Worm (Caenorhabditis elegans) whole organism, early embryonic: Measurements from ENCODE around the gene T27A10.5.

ENCODE experiments used
- F13C5.2 ChIP-seq: sonication (generic microtip); optimal IDR thresholded peaks from 2 replicates; lab custom pipeline; 2017; ENCODE audit warnings: mild to moderate bottlenecking, missing genetic modification characterization, inconsistent platforms, missing compliant biosample characterization
- aly-1 ChIP-seq: sonication (generic microtip); optimal IDR thresholded peaks from 2 replicates; lab custom pipeline; 2016; ENCODE audit warnings: missing genetic modification characterization, missing compliant biosample characterization
- ama-1 ChIP-seq: fragments of 150-350 bp; optimal IDR thresholded peaks from 2 replicates; lab custom pipeline; 2014
- ceh-36 ChIP-seq: sonication (generic microtip); optimal IDR thresholded peaks from 2 replicates; lab custom pipeline; 2016; ENCODE audit warnings: missing genetic modification characterization, inconsistent platforms, missing compliant biosample characterization
- flt-1 ChIP-seq: fragments of 200-800 bp; sonication (Bioruptor generic); IDR thresholded peaks from 2 replicates; pipeline ENCODE4 v1.3.6; 2022; ENCODE audit warnings: missing genetic modification characterization, missing compliant biosample characterization
- hmbx-1 ChIP-seq: sonication (generic microtip); optimal IDR thresholded peaks from 2 replicates; lab custom pipeline; 2016; ENCODE audit warnings: mild to moderate bottlenecking, missing genetic modification characterization, missing compliant biosample characterization
- hnd-1 ChIP-seq: sonication (generic microtip); optimal IDR thresholded peaks from 2 replicates; lab custom pipeline; 2016; ENCODE audit warnings: missing genetic modification characterization, missing compliant biosample characterization
- pes-1 ChIP-seq: fragments of 200-800 bp; sonication (Bioruptor generic); IDR thresholded peaks from 2 replicates; pipeline ENCODE4 v1.3.6; 2022; ENCODE audit warnings: missing genetic modification reagents, missing genetic modification characterization, missing compliant biosample characterization
- sea-1 ChIP-seq: fragments of 200-800 bp; sonication (Bioruptor generic); conservative IDR thresholded peaks from 2 replicates; pipeline ENCODE4 v1.3.6; 2022; ENCODE audit warnings: missing genetic modification characterization, missing compliant biosample characterization
- tbx-11 ChIP-seq: fragments of 200-800 bp; sonication (Bioruptor generic); IDR thresholded peaks from 2 replicates; pipeline ENCODE4 v1.3.6; 2022; ENCODE audit warnings: missing genetic modification characterization, missing compliant biosample characterization
- tbx-37 ChIP-seq: fragments of 200-800 bp; sonication (Bioruptor generic); conservative IDR thresholded peaks from 2 replicates; pipeline ENCODE4 v1.3.6; 2022; ENCODE audit warnings: missing genetic modification reagents, missing genetic modification characterization, missing compliant biosample characterization
- tra-4 ChIP-seq: sonication (generic microtip); optimal IDR thresholded peaks from 2 replicates; lab custom pipeline; 2017; ENCODE audit warnings: missing genetic modification characterization, missing compliant biosample characterization

- TF ChIP-seq tbx-11 (GFP tag; lab: Robert Waterston, UW), result no peak
- no peak for TF ChIP-seq sea-1 (GFP tag; lab: Robert Waterston, UW)
- no peak for TF ChIP-seq pes-1 (GFP tag; lab: Robert Waterston, UW)
- no peak for TF ChIP-seq tbx-37 (GFP tag; lab: Robert Waterston, UW)
- TF ChIP-seq ceh-36 (tag; lab: Kevin White, UChicago), result no peak
- no peak for TF ChIP-seq aly-1 (tag; lab: Kevin White, UChicago)
- no peak for TF ChIP-seq hnd-1
- no peak for TF ChIP-seq flt-1
- no peak for TF ChIP-seq ama-1
- TF ChIP-seq hmbx-1 (tag; lab: Kevin White, UChicago), result no peak
- TF ChIP-seq tra-4 (tag; lab: Kevin White, UChicago), result no peak
- TF ChIP-seq F13C5.2, result no peak
Observed at ce11 chrX:3551173-3551572, 22.2 kb downstream of the T27A10.5 start.
